Worm (Caenorhabditis elegans): Measurements from ENCODE around the gene nlp-47.
A peak's percentile ranks its signal among the peaks of the same experiment; 100 is the strongest.

The nlp-47 gene

DNA sequence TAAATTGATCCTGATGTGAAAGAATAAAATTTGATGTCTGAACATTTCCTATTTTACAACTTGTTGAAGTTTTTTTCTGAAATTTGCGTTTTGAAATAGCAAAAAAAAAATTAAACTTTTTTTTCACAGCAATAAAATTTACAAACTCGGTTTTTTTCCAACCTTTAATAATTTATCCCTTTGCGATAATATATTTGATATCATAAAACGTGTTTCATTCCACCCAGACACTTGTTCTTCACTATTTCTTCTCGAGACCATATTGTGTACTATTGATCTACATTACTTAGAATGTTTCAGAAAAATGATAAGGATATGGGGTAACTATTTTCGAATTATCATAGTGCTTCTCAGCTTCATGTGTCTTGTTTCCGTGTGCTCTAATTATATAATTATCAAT is 35.5 kb downstream of the nlp-47 start, which contains the start of gene Y4C6B.4:
Gene Y4C6B.4, plus strand, starts transcription at position 301 of the 400 bp plus-strand sequence.
- TF ChIP-seq zag-1 (tag; optimal IDR thresholded peaks at IDR 0.05) (no peak), fkh-2 (tag; optimal IDR thresholded peaks at IDR 0.05) (no peak), aly-2 (tag; optimal IDR thresholded peaks at IDR 0.05) (no peak), nhr-43 (tag; optimal IDR thresholded peaks at IDR 0.05; ENCODE audit: poor library complexity, severe bottlenecking) (no peak), nfya-1 (tag; optimal IDR thresholded peaks at IDR 0.05; ENCODE audit: insufficient read depth) (no peak)

DNA sequence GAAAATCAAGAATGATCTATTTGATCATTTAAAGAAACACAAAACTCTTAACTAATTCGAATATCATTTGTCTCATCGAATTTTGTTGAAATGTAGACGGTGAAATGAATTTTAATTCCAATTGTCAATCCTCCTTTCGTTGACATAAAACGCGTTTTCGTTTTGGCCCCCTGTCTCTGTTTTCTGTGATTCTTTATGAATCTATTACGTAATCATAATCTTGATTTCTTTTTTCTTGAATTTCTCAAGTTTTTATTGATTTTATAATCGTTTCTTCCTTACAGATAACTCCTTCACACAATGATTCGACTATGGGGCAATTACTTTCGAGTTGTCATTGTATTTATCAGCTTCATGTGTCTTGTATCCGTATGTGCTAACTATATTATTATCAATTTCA is 41.5 kb downstream of the nlp-47 start, which contains the start of gene Y4C6B.3:
Gene Y4C6B.3, plus strand, starts transcription at position 301 of the 400 bp plus-strand sequence.
- TF ChIP-seq eor-1 (tag; optimal IDR thresholded peaks at IDR 0.05): no peak
- no peak for TF ChIP-seq R02D3.7 (tag; optimal IDR thresholded peaks at IDR 0.05)
- TF ChIP-seq unc-39 (tag; optimal IDR thresholded peaks at IDR 0.05): no peak
- no peak for TF ChIP-seq fkh-10 (GFP tag; optimal IDR thresholded peaks at IDR 0.05)
- no peak for TF ChIP-seq lsy-12 (tag; optimal IDR thresholded peaks at IDR 0.05)
- TF ChIP-seq nhr-12 (tag; optimal IDR thresholded peaks at IDR 0.05): no peak
- TF ChIP-seq nhr-237 (tag; optimal IDR thresholded peaks at IDR 0.05): no peak
- TF ChIP-seq ceh-16 (tag; optimal IDR thresholded peaks at IDR 0.05): no peak
- TF ChIP-seq nhr-77 (tag; optimal IDR thresholded peaks at IDR 0.05): no peak
- no peak for TF ChIP-seq nhr-67 (tag; optimal IDR thresholded peaks at IDR 0.05)
- no peak for TF ChIP-seq fos-1 (tag; optimal IDR thresholded peaks at IDR 0.05)
- no peak for TF ChIP-seq egl-5 (tag; optimal IDR thresholded peaks at IDR 0.05)
- no peak for TF ChIP-seq mdl-1 (tag; optimal IDR thresholded peaks at IDR 0.05)
- TF ChIP-seq pha-4 (tag; optimal IDR thresholded peaks at IDR 0.05): no peak
- no peak for TF ChIP-seq ceh-9 (tag; optimal IDR thresholded peaks at IDR 0.05)
- TF ChIP-seq ztf-11 (tag; optimal IDR thresholded peaks at IDR 0.05): no peak

DNA sequence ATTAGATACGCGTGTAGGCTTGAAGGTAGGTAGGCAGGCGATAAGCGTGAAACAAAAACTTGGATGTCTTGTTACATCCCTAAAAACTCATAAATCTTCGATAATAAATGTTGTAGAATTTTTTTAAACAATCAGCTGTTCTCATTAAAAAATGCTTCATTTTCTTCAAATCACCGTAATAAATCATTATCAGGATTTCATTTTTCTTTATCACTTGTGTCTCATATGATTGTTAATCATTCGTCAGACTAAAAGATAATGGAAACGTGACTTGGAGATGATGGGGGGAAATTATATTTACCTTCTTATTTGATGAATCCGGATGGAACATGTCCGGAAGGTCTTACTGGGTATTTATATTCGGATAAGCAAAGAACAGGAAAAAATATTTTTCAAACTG is 42.8 kb downstream of the nlp-47 start:
- no peak for TF ChIP-seq nhr-23 (tag; optimal IDR thresholded peaks at IDR 0.05)
- TF ChIP-seq ztf-4 (tag; optimal IDR thresholded peaks at IDR 0.05): no peak
- TF ChIP-seq nhr-77 (tag; optimal IDR thresholded peaks at IDR 0.05): no peak
- no peak for TF ChIP-seq zag-1 (tag; optimal IDR thresholded peaks at IDR 0.05)
- TF ChIP-seq tbx-2 (tag; optimal IDR thresholded peaks at IDR 0.05): no peak
- TF ChIP-seq nhr-25 (tag; optimal IDR thresholded peaks at IDR 0.05): no peak
- no peak for TF ChIP-seq aly-2 (tag; optimal IDR thresholded peaks at IDR 0.05)
- TF ChIP-seq elt-1 (tag; optimal IDR thresholded peaks at IDR 0.05): no peak
- no peak for TF ChIP-seq lin-39 (tag; optimal IDR thresholded peaks at IDR 0.05)
- TF ChIP-seq lsy-12 (tag; optimal IDR thresholded peaks at IDR 0.05): no peak
- TF ChIP-seq daf-12 (tag; optimal IDR thresholded peaks at IDR 0.05): no peak
- no peak for TF ChIP-seq ZK546.5 (tag; optimal IDR thresholded peaks at IDR 0.05)
- TF ChIP-seq nhr-76 (tag; optimal IDR thresholded peaks at IDR 0.05): no peak
- TF ChIP-seq snpc-4 (tag; optimal IDR thresholded peaks at IDR 0.05): no peak
- no peak for TF ChIP-seq ceh-82 (tag; optimal IDR thresholded peaks at IDR 0.05)
- no peak for TF ChIP-seq sea-2 (GFP tag; optimal IDR thresholded peaks at IDR 0.05)

DNA sequence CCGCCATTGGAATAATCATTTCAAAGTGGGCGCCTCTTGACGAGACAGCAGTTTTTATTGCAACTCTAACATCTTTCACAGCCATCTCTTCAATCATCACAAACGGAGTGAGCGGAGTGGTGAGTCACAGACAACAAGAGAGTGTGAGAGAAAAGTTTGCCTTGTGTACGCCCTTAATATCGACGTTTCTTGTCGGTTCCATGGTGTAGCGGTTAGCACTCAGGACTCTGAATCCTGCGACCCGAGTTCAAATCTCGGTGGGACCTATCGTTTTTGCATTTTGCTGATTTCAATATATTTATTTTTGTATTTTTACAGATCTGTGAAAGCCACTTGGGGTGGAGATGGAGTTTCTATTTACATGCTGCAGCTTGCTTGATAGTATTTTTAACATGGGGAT is 43.9 kb downstream of the nlp-47 start:
- TF ChIP-seq nfya-1 (tag; optimal IDR thresholded peaks at IDR 0.05; ENCODE audit: insufficient read depth): peak; percentile 63
- TF ChIP-seq mml-1 (tag; optimal IDR thresholded peaks at IDR 0.05): no peak
- no peak for TF ChIP-seq ceh-16 (tag; optimal IDR thresholded peaks at IDR 0.05)
- no peak for TF ChIP-seq elt-3 (tag; optimal IDR thresholded peaks at IDR 0.05)
- peak; percentile 34 for TF ChIP-seq nhr-25 (tag; optimal IDR thresholded peaks at IDR 0.05)
- TF ChIP-seq fkh-2 (tag; optimal IDR thresholded peaks at IDR 0.05): no peak
- TF ChIP-seq ZK546.5 (tag; optimal IDR thresholded peaks at IDR 0.05): no peak
- TF ChIP-seq tbx-2 (tag; optimal IDR thresholded peaks at IDR 0.05): no peak
- TF ChIP-seq ceh-9 (tag; optimal IDR thresholded peaks at IDR 0.05): no peak
- TF ChIP-seq hmg-11 (tag; optimal IDR thresholded peaks at IDR 0.05): peak; percentile 56
- no peak for TF ChIP-seq nhr-12 (tag; optimal IDR thresholded peaks at IDR 0.05)
- no peak for TF ChIP-seq nhr-23 (tag; optimal IDR thresholded peaks at IDR 0.05)
- peak; percentile 46 for TF ChIP-seq egl-5 (tag; optimal IDR thresholded peaks at IDR 0.05)
- no peak for TF ChIP-seq egl-27 (tag; optimal IDR thresholded peaks at IDR 0.05)
- no peak for TF ChIP-seq fos-1 (tag; optimal IDR thresholded peaks at IDR 0.05)
- TF ChIP-seq ztf-11 (tag; optimal IDR thresholded peaks at IDR 0.05): no peak
- TF ChIP-seq lin-15B (tag; optimal IDR thresholded peaks at IDR 0.05): peak; percentile 40
- no peak for TF ChIP-seq unc-39 (tag; optimal IDR thresholded peaks at IDR 0.05)
- peak; percentile 23 for TF ChIP-seq jun-1 (tag; optimal IDR thresholded peaks at IDR 0.05)
- TF ChIP-seq nhr-237 (tag; optimal IDR thresholded peaks at IDR 0.05): no peak
- no peak for TF ChIP-seq daf-12 (tag; optimal IDR thresholded peaks at IDR 0.05)
- no peak for TF ChIP-seq nhr-77 (tag; optimal IDR thresholded peaks at IDR 0.05)
- TF ChIP-seq unc-62 (GFP tag; optimal IDR thresholded peaks at IDR 0.05): no peak
- TF ChIP-seq fkh-10 (GFP tag; optimal IDR thresholded peaks at IDR 0.05): no peak
- peak; percentile 42 for TF ChIP-seq lsy-12 (tag; optimal IDR thresholded peaks at IDR 0.05)
- no peak for TF ChIP-seq elt-1 (tag; optimal IDR thresholded peaks at IDR 0.05)
- TF ChIP-seq ceh-28 (tag; optimal IDR thresholded peaks at IDR 0.05): no peak
- peak; percentile 39 for TF ChIP-seq skn-1 (tag; optimal IDR thresholded peaks at IDR 0.05)
- no peak for TF ChIP-seq ceh-82 (tag; optimal IDR thresholded peaks at IDR 0.05)
- TF ChIP-seq pqm-1 (tag; optimal IDR thresholded peaks at IDR 0.05): peak; percentile 52
- no peak for TF ChIP-seq nhr-67 (tag; optimal IDR thresholded peaks at IDR 0.05)
- TF ChIP-seq mdl-1 (tag; optimal IDR thresholded peaks at IDR 0.05): no peak
- TF ChIP-seq snpc-4 (tag; optimal IDR thresholded peaks at IDR 0.05): peak; percentile 9
- TF ChIP-seq zag-1 (tag; optimal IDR thresholded peaks at IDR 0.05): no peak
- peak; percentile 63 for TF ChIP-seq pha-4 (tag; optimal IDR thresholded peaks at IDR 0.05)
- no peak for TF ChIP-seq aly-2 (tag; optimal IDR thresholded peaks at IDR 0.05)
- no peak for TF ChIP-seq nhr-28 (tag; optimal IDR thresholded peaks at IDR 0.05)
- no peak for TF ChIP-seq nhr-76 (tag; optimal IDR thresholded peaks at IDR 0.05)

Data from whole organism, L3 larva.